Worm (Caenorhabditis elegans) whole organism, mixed stage, embryonic: Measurements from ENCODE around the gene F54C9.3.

Experiments
- M03D4.4 ChIP-seq: sonication (generic microtip); optimal IDR thresholded peaks from 2 replicates; lab custom pipeline; 2017; ENCODE audit warnings: mild to moderate bottlenecking, missing genetic modification characterization, missing compliant biosample characterization
- bed-3 ChIP-seq: fragments of 200-800 bp; sonication (Bioruptor generic); optimal IDR thresholded peaks from 3 replicates; lab custom pipeline; 2018; ENCODE audit warnings: mild to moderate bottlenecking, missing genetic modification characterization, moderate library complexity, missing compliant biosample characterization
- blmp-1 ChIP-seq: fragments of 150-350 bp; optimal IDR thresholded peaks from 2 replicates; lab custom pipeline; 2014; ENCODE audit warnings: missing biosample characterization, missing genetic modification characterization
- ceh-39 ChIP-seq: fragments of 150-350 bp; optimal IDR thresholded peaks from 2 replicates; lab custom pipeline; 2014; ENCODE audit warnings: missing biosample characterization, missing genetic modification characterization
- ceh-43 ChIP-seq: fragments of 200-800 bp; sonication (Bioruptor generic); optimal IDR thresholded peaks from 2 replicates; lab custom pipeline; 2018; ENCODE audit warnings: mild to moderate bottlenecking, missing genetic modification characterization, moderate library complexity, missing compliant biosample characterization
- ceh-83 ChIP-seq: fragments of 200-800 bp; sonication (Bioruptor generic); optimal IDR thresholded peaks from 2 replicates; lab custom pipeline; 2018; ENCODE audit warnings: mild to moderate bottlenecking, missing genetic modification characterization, missing compliant biosample characterization
- ces-1 ChIP-seq: fragments of 150-350 bp; optimal IDR thresholded peaks from 2 replicates; lab custom pipeline; 2014; ENCODE audit warnings: missing biosample characterization, missing genetic modification reagents, missing genetic modification characterization
- cnd-1 ChIP-seq: fragments of 200-800 bp; sonication (Bioruptor generic); optimal IDR thresholded peaks from 2 replicates; lab custom pipeline; 2018; ENCODE audit warnings: mild to moderate bottlenecking, missing genetic modification characterization, missing compliant biosample characterization
- drap-1 ChIP-seq: fragments of 200-800 bp; sonication (Bioruptor generic); optimal IDR thresholded peaks from 3 replicates; lab custom pipeline; 2018; ENCODE audit warnings: mild to moderate bottlenecking, missing genetic modification characterization, missing compliant biosample characterization
- elt-1 ChIP-seq: sonication (generic microtip); optimal IDR thresholded peaks from 2 replicates; lab custom pipeline; 2017; ENCODE audit warnings: missing genetic modification characterization, mild to moderate bottlenecking, missing compliant biosample characterization, antibody characterized with exemption, moderate library complexity, borderline replicate concordance; ENCODE audit not compliant: insufficient read depth
- elt-3 ChIP-seq: fragments of 150-350 bp; optimal IDR thresholded peaks from 2 replicates; lab custom pipeline; 2014; ENCODE audit warnings: missing biosample characterization, missing genetic modification characterization
- flh-1 ChIP-seq: fragments of 200-800 bp; sonication (Bioruptor generic); optimal IDR thresholded peaks from 2 replicates; lab custom pipeline; 2018; ENCODE audit warnings: mild to moderate bottlenecking, missing genetic modification characterization, moderate library complexity, missing compliant biosample characterization
- ham-2 ChIP-seq: fragments of 200-800 bp; sonication (Bioruptor generic); optimal IDR thresholded peaks from 2 replicates; lab custom pipeline; 2018; ENCODE audit warnings: mild to moderate bottlenecking, missing genetic modification characterization, missing compliant biosample characterization
- hlh-1 ChIP-seq: fragments of 150-350 bp; optimal IDR thresholded peaks from 2 replicates; lab custom pipeline; 2014; ENCODE audit warnings: missing biosample characterization, missing genetic modification reagents, missing genetic modification characterization
- lin-13 ChIP-seq: fragments of 150-350 bp; optimal IDR thresholded peaks from 2 replicates; lab custom pipeline; 2014; ENCODE audit warnings: missing biosample characterization, missing genetic modification characterization
- lin-32 ChIP-seq: fragments of 200-800 bp; sonication (Bioruptor generic); optimal IDR thresholded peaks from 2 replicates; lab custom pipeline; 2018; ENCODE audit warnings: mild to moderate bottlenecking, missing genetic modification characterization, missing compliant biosample characterization
- lsy-2 ChIP-seq: fragments of 150-350 bp; optimal IDR thresholded peaks from 2 replicates; lab custom pipeline; 2014; ENCODE audit warnings: missing biosample characterization, missing genetic modification characterization
- mab-5 ChIP-seq: fragments of 150-350 bp; optimal IDR thresholded peaks from 2 replicates; lab custom pipeline; 2014; ENCODE audit warnings: missing biosample characterization, missing genetic modification characterization
- mep-1 ChIP-seq: fragments of 150-350 bp; optimal IDR thresholded peaks from 2 replicates; lab custom pipeline; 2017; ENCODE audit warnings: missing biosample characterization, missing genetic modification reagents, missing genetic modification characterization, inconsistent platforms
- mls-2 ChIP-seq: sonication (generic microtip); optimal IDR thresholded peaks from 2 replicates; lab custom pipeline; 2016; ENCODE audit warnings: mild to moderate bottlenecking, missing genetic modification characterization, moderate library complexity, missing compliant biosample characterization
- nhr-12 ChIP-seq: fragments of 150-350 bp; optimal IDR thresholded peaks from 2 replicates; lab custom pipeline; 2014; ENCODE audit warnings: missing biosample characterization, missing genetic modification characterization
- nhr-2 ChIP-seq: fragments of 150-350 bp; optimal IDR thresholded peaks from 2 replicates; lab custom pipeline; 2014; ENCODE audit warnings: missing biosample characterization, missing genetic modification characterization
- nhr-237 ChIP-seq: fragments of 150-350 bp; optimal IDR thresholded peaks from 2 replicates; lab custom pipeline; 2014; ENCODE audit warnings: missing biosample characterization, missing genetic modification characterization
- nhr-28 ChIP-seq: fragments of 150-350 bp; optimal IDR thresholded peaks from 2 replicates; lab custom pipeline; 2014; ENCODE audit warnings: missing biosample characterization, missing genetic modification characterization
- nhr-76 ChIP-seq: sonication (generic microtip); optimal IDR thresholded peaks from 2 replicates; lab custom pipeline; 2017; ENCODE audit warnings: missing biosample characterization, missing genetic modification characterization
- pha-4 ChIP-seq: fragments of 150-350 bp; optimal IDR thresholded peaks from 2 replicates; lab custom pipeline; 2018; ENCODE audit warnings: missing biosample characterization, missing genetic modification reagents, missing genetic modification characterization
- sem-2 ChIP-seq: fragments of 200-800 bp; sonication (Bioruptor generic); optimal IDR thresholded peaks from 2 replicates; lab custom pipeline; 2018; ENCODE audit warnings: mild to moderate bottlenecking, missing genetic modification characterization, missing compliant biosample characterization
- snpc-4 ChIP-seq: fragments of 150-350 bp; optimal IDR thresholded peaks from 2 replicates; lab custom pipeline; 2014; ENCODE audit warnings: missing biosample characterization, missing genetic modification characterization
- sptf-1 ChIP-seq: sonication (generic microtip); optimal IDR thresholded peaks from 2 replicates; lab custom pipeline; 2017; ENCODE audit warnings: mild to moderate bottlenecking, missing genetic modification characterization, moderate library complexity, missing compliant biosample characterization
- tbx-8 ChIP-seq: fragments of 200-800 bp; sonication (Bioruptor generic); optimal IDR thresholded peaks from 2 replicates; lab custom pipeline; 2018; ENCODE audit warnings: mild to moderate bottlenecking, missing genetic modification characterization, moderate library complexity, missing compliant biosample characterization
- unc-120 ChIP-seq: sonication (generic microtip); optimal IDR thresholded peaks from 2 replicates; lab custom pipeline; 2017; ENCODE audit warnings: missing genetic modification characterization, missing compliant biosample characterization; ENCODE audit not compliant: poor library complexity, severe bottlenecking
- unc-39 ChIP-seq: fragments of 150-350 bp; optimal IDR thresholded peaks from 2 replicates; lab custom pipeline; 2014; ENCODE audit warnings: missing biosample characterization, missing genetic modification characterization
- unc-62 ChIP-seq: fragments of 150-350 bp; optimal IDR thresholded peaks from 2 replicates; lab custom pipeline; 2014; ENCODE audit warnings: missing biosample characterization, missing genetic modification reagents, missing genetic modification characterization
- zip-8 ChIP-seq: fragments of 150-350 bp; optimal IDR thresholded peaks from 2 replicates; lab custom pipeline; 2014; ENCODE audit warnings: missing biosample characterization, missing genetic modification characterization
- ztf-11 ChIP-seq: fragments of 150-350 bp; optimal IDR thresholded peaks from 2 replicates; lab custom pipeline; 2014; ENCODE audit warnings: missing biosample characterization, missing genetic modification characterization

The F54C9.3 gene

DNA sequence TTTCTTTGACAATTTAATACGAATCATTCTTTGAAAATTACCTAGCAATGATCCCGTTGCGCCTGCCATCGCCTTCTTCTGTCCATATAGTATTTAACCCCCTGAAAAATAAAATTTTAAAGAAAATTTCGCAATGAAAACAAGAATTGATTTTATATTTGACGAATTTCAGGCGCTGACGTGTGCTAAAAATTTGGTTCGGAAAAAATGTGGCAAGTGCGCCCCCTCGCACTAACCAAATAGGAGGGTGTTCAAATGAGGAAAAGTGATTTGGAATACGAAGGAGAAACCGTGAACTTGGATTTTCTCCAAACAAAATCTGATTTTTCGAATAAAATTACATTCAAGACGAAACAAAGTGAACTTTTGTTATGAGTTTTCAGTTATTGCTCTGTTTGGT is 617 bp downstream of the F54C9.3 start, which contains the start of gene stc-1:
Gene stc-1, minus strand, starts transcription at position 101 of the 400 bp plus-strand sequence.
- peak; percentile 65 for TF ChIP-seq lsy-2 (tag; lab: Kevin White, UChicago)
- no peak for TF ChIP-seq blmp-1
- no peak for TF ChIP-seq ztf-11 (tag; lab: Kevin White, UChicago)
- peak; percentile 10 for TF ChIP-seq mep-1
- peak; percentile 28 for TF ChIP-seq unc-120
- TF ChIP-seq ces-1 (GFP tag; lab: Kevin White, UChicago) = peak; percentile 10
- TF ChIP-seq, all 35 proteins: peak for 4

DNA sequence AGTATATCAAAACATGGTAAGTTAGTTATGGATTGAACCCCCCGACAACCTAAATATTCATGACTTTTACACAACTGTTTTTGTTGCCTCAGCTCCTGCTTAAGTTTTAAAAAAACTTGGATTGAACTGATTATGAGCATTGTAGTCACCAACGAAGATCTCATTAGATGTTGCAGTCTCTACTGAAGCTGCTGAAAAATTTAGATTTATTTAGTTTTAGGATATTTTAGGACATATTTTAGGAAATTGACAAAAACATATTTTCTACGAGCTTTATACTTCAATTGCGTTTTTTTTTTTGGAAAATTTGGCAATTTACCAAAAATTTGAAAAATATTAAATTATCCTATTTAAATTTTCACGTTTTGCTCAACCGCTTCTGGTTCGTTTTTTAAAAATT is 4.7 kb downstream of the F54C9.3 start, which contains the start of gene F54C9.14:
Gene F54C9.14, plus strand, starts transcription at position 301 of the 400 bp plus-strand sequence.
- TF ChIP-seq pha-4 (tag; lab: Kevin White, UChicago) (no peak), ztf-11 (tag; lab: Kevin White, UChicago) (no peak), snpc-4 (tag; lab: Kevin White, UChicago) (no peak), lsy-2 (tag; lab: Kevin White, UChicago) (no peak), unc-120 (no peak), elt-3 (tag; lab: Kevin White, UChicago) (no peak), mls-2 (tag; lab: Kevin White, UChicago) (no peak), M03D4.4 (tag; lab: Kevin White, UChicago) (no peak), mep-1 (no peak), unc-62 (GFP tag; lab: Kevin White, UChicago) (no peak), hlh-1 (tag; lab: Kevin White, UChicago) (no peak), flh-1 (no peak), blmp-1 (no peak), nhr-2 (tag; lab: Kevin White, UChicago) (no peak), nhr-12 (tag; lab: Kevin White, UChicago) (no peak)

DNA sequence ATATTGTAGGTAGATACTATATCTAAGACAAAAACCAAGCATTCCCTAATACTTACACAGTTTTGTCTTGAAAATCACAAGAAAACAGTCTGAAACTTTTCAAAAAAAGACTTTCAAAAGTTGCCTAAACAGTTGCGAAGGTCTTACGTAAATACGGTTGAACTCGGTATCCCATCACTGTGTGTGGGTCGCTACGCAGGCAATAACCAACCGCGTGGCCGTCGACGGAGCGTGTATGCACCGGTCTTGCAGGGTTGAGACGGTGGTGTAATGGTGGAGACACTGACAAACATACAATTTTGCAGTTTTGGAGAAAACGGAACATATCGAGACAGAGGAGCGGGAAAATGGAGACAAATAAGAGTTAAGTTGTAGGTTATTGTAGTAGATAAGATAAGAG is 5.4 kb downstream of the F54C9.3 start, which contains the start of gene iff-2:
Gene iff-2, minus strand, starts transcription at position 141 of the 400 bp plus-strand sequence.
- peak; percentile 81 for TF ChIP-seq mls-2 (tag; lab: Kevin White, UChicago)
- TF ChIP-seq sem-2 (GFP tag; lab: Kevin White, UChicago) = peak; percentile 21
- peak; percentile 78 for TF ChIP-seq ceh-83 (GFP tag; lab: Kevin White, UChicago)
- TF ChIP-seq M03D4.4 (tag; lab: Kevin White, UChicago) = peak; percentile 82
- TF ChIP-seq snpc-4 (tag; lab: Kevin White, UChicago) = no peak
- peak; percentile 72 for TF ChIP-seq ces-1 (GFP tag; lab: Kevin White, UChicago)
- peak; percentile 91 for TF ChIP-seq sptf-1
- peak; percentile 88 for TF ChIP-seq cnd-1 (tag; lab: Kevin White, UChicago)
- TF ChIP-seq lin-13 (tag; lab: Kevin White, UChicago) = peak; percentile 99
- peak; percentile 72 for TF ChIP-seq ztf-11 (tag; lab: Kevin White, UChicago)
- TF ChIP-seq nhr-28 (tag; lab: Kevin White, UChicago) = peak; percentile 48
- peak; percentile 91 for TF ChIP-seq hlh-1 (tag; lab: Kevin White, UChicago)
- peak; percentile 100 for TF ChIP-seq pha-4 (tag; lab: Kevin White, UChicago)
- TF ChIP-seq unc-120 = peak; percentile 95
- peak; percentile 59 for TF ChIP-seq lin-32 (GFP tag; lab: Kevin White, UChicago)
- peak; percentile 46 for TF ChIP-seq bed-3 (GFP tag; lab: Kevin White, UChicago)
- peak; percentile 100 for TF ChIP-seq mep-1
- TF ChIP-seq drap-1 (GFP tag; lab: Kevin White, UChicago) = peak; percentile 92
- no peak for TF ChIP-seq flh-1
- peak; percentile 87 for TF ChIP-seq elt-3 (tag; lab: Kevin White, UChicago)
- TF ChIP-seq tbx-8 = peak; percentile 30
- TF ChIP-seq elt-1 (tag; lab: Kevin White, UChicago) = peak; percentile 6
- peak; percentile 82 for TF ChIP-seq nhr-2 (tag; lab: Kevin White, UChicago)
- peak; percentile 59 for TF ChIP-seq unc-39 (tag; lab: Kevin White, UChicago)
- peak; percentile 73 for TF ChIP-seq nhr-12 (tag; lab: Kevin White, UChicago)
- TF ChIP-seq zip-8 = peak; percentile 61
- peak; percentile 85 for TF ChIP-seq unc-62 (GFP tag; lab: Kevin White, UChicago)
- peak; percentile 98 for TF ChIP-seq nhr-237
- peak; percentile 64 for TF ChIP-seq ceh-43 (GFP tag; lab: Kevin White, UChicago)
- TF ChIP-seq ceh-39 (tag; lab: Kevin White, UChicago) = peak; percentile 99
- peak; percentile 69 for TF ChIP-seq ham-2 (GFP tag; lab: Kevin White, UChicago)
- TF ChIP-seq mab-5 = peak; percentile 33
- TF ChIP-seq nhr-76 (tag; lab: Kevin White, UChicago) = peak; percentile 34
- no peak for TF ChIP-seq blmp-1
- peak; percentile 93 for TF ChIP-seq lsy-2 (tag; lab: Kevin White, UChicago)
